Worm (Caenorhabditis elegans): ENCODE results near the gene atat-2.

ce11 chrX:5868030-5868429 lies 19.1 kb downstream of the atat-2 start:
- TF ChIP-seq nhr-237 (tag; optimal IDR thresholded peaks at IDR 0.05) (no peak), zag-1 (tag; optimal IDR thresholded peaks at IDR 0.05) (no peak), ces-1 (GFP tag; optimal IDR thresholded peaks at IDR 0.05) (no peak), unc-39 (tag; optimal IDR thresholded peaks at IDR 0.05) (no peak), ZK337.2 (GFP tag; IDR thresholded peaks at IDR 0.05) (no peak), nhr-28 (tag; optimal IDR thresholded peaks at IDR 0.05) (no peak), lin-38 (GFP tag; IDR thresholded peaks at IDR 0.05) (no peak)
